Worm (Caenorhabditis elegans) whole organism, young adult: ENCODE data around the gene best-14.

ENCODE experiments used
- attf-6 ChIP-seq: fragments of 200-800 bp; sonication (Bioruptor generic); IDR thresholded peaks from 2 replicates; pipeline ENCODE4 v1.3.6; 2022; ENCODE audit warnings: missing genetic modification reagents, missing genetic modification characterization, missing compliant biosample characterization
- hmg-1.2 ChIP-seq: fragments of 200-800 bp; sonication (Bioruptor generic); IDR thresholded peaks from 2 replicates; pipeline ENCODE4 v1.3.6; 2022; ENCODE audit warnings: missing genetic modification reagents, missing genetic modification characterization, missing compliant biosample characterization
- let-607 ChIP-seq, 2 experiments: fragments of 200-800 bp in 1 of 2; sonication (Bioruptor generic) in 1 of 2; sonication (generic microtip) in 1 of 2; optimal IDR thresholded peaks; 2 replicates each; lab custom pipeline; 2016 to 2018; ENCODE audit warnings: mild to moderate bottlenecking in 2 of 2, missing compliant biosample characterization in 2 of 2, missing genetic modification characterization in 2 of 2, moderate library complexity in 2 of 2, missing genotype in 1 of 2

Gene best-14

ce11 chrV:10602051-10602937 lies 44.5 kb downstream of the best-14 start, which contains the start of gene H27A22.1:
H27A22.1 (plus strand) TSS chrV:10602555.
- TF ChIP-seq attf-6 (GFP tag; lab: Robert Waterston, UW), result no peak
- no peak for TF ChIP-seq let-607 (tag; optimal IDR thresholded peaks at IDR 0.05; lab: Kevin White, UChicago)
- TF ChIP-seq hmg-1.2 (GFP tag; lab: Robert Waterston, UW), result peak; percentile 56; the same call in 1 of the 2 replicates
